Worm (Caenorhabditis elegans): Measurements from ENCODE around the gene C46F11.5.
A peak's percentile ranks its signal among the peaks of the same experiment; 100 is the strongest.

The C46F11.5 gene

DNA sequence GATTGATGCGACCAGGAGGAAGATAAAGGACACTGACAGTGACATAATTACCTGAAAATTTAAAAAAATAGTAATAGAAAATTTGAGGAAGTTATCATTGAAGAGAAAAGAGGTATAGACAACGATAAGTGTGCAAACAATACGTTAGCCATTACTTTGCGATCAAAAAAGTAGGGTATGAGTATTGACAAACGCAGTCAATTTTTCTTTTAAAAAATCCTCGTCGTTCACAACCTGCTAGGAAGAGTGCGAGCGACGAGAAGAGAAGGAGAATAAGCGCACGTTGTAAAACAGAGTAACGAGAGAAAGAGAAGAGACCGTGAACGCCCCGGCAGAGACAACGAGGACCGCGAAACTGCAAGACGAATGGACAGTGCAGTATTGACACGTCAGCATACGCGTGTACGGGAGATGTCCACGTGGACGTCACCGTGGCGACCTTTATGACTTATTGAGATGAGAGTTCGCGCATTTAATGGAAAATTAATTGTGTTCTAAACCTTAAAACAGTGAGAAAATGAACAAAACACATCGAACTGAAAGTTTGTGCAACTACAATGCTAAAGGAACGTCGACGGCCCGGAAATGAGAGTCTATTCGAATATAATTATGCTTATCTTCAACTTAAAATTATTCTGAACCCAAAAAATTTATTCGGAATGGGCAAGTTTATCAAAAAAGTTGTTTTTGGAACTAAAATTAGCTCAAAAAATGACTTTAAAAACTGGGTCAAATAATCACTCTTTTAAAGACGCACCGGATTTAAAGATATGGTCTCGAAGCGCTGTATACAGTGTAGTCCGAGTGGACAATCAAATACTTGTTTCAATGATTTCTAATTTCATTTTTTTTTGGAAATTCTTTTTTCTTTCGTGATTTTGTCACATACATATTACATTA lies 44.3 kb upstream of the C46F11.5 start, which contains the start of the genes pdi-1 and C14B1.2:
pdi-1 (minus strand) TSS at position 51 of the 900 bp plus-strand sequence.
C14B1.2 (plus strand) TSS at position 850 of the 900 bp plus-strand sequence.
- TF ChIP-seq nhr-28 (tag; optimal IDR thresholded peaks at IDR 0.05) (no peak), snpc-4 (tag; optimal IDR thresholded peaks at IDR 0.05) (peak; percentile 33), elt-3 (tag; optimal IDR thresholded peaks at IDR 0.05) (no peak), fos-1 (tag; optimal IDR thresholded peaks at IDR 0.05) (peak; percentile 28), lsy-12 (tag; optimal IDR thresholded peaks at IDR 0.05) (peak; percentile 29), nfya-1 (tag; optimal IDR thresholded peaks at IDR 0.05; ENCODE audit: insufficient read depth) (peak; percentile 92), mdl-1 (tag; optimal IDR thresholded peaks at IDR 0.05) (peak; percentile 5), nhr-237 (tag; optimal IDR thresholded peaks at IDR 0.05) (no peak), pqm-1 (tag; optimal IDR thresholded peaks at IDR 0.05) (peak; percentile 29), pha-4 (tag; optimal IDR thresholded peaks at IDR 0.05) (peak; percentile 83), lin-39 (tag; optimal IDR thresholded peaks at IDR 0.05) (peak; percentile 0), ztf-11 (tag; optimal IDR thresholded peaks at IDR 0.05) (no peak), lin-15B (tag; optimal IDR thresholded peaks at IDR 0.05) (peak; percentile 65), nhr-23 (tag; optimal IDR thresholded peaks at IDR 0.05) (peak; percentile 21), nhr-77 (tag; optimal IDR thresholded peaks at IDR 0.05) (no peak), nhr-25 (tag; optimal IDR thresholded peaks at IDR 0.05) (peak; percentile 79), ama-1 (optimal IDR thresholded peaks at IDR 0.05) (no peak), ztf-4 (tag; optimal IDR thresholded peaks at IDR 0.05) (no peak), eor-1 (tag; optimal IDR thresholded peaks at IDR 0.05) (no peak), ceh-28 (tag; optimal IDR thresholded peaks at IDR 0.05) (peak; percentile 20), nhr-76 (tag; optimal IDR thresholded peaks at IDR 0.05) (no peak), jun-1 (tag; optimal IDR thresholded peaks at IDR 0.05) (peak; percentile 16), elt-2 (tag; optimal IDR thresholded peaks at IDR 0.05) (peak; percentile 44), nhr-43 (tag; optimal IDR thresholded peaks at IDR 0.05; ENCODE audit: poor library complexity, severe bottlenecking) (peak; percentile 67), egl-27 (tag; optimal IDR thresholded peaks at IDR 0.05) (no peak), zag-1 (tag; optimal IDR thresholded peaks at IDR 0.05) (no peak), fkh-10 (GFP tag; optimal IDR thresholded peaks at IDR 0.05) (no peak), ceh-9 (tag; optimal IDR thresholded peaks at IDR 0.05) (no peak), unc-39 (tag; optimal IDR thresholded peaks at IDR 0.05) (no peak), fkh-2 (tag; optimal IDR thresholded peaks at IDR 0.05) (no peak), nhr-11 (tag; optimal IDR thresholded peaks at IDR 0.05) (no peak), ZK546.5 (tag; optimal IDR thresholded peaks at IDR 0.05) (no peak)

DNA sequence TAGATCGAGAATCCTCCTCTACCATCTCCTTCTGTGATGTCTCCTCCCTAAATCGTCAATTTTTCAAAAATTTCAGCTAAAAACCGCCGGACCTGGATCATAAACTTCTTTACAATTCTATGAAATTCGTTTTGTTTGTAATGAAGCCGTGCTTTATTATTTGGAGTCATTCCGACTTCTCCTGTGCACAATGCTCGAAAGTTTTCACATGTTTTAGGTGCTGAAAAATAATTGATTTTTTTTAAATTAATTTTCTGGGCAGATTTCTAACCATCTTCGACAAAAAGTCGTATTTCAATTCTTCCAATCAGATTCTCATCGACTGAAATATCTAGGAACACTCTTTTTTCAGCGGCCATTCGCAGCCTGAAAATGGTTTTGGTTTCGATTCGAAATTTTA lies 41.9 kb upstream of the C46F11.5 start, which contains the start of gene cyn-9:
cyn-9 (minus strand) TSS at position 366 of the 400 bp plus-strand sequence.
- TF ChIP-seq nhr-43 (tag; optimal IDR thresholded peaks at IDR 0.05; ENCODE audit: poor library complexity, severe bottlenecking) (peak; percentile 26), skn-1 (tag; optimal IDR thresholded peaks at IDR 0.05) (no peak), zag-1 (tag; optimal IDR thresholded peaks at IDR 0.05) (no peak), ceh-28 (tag; optimal IDR thresholded peaks at IDR 0.05) (peak; percentile 25), nhr-23 (tag; optimal IDR thresholded peaks at IDR 0.05) (peak; percentile 54), mml-1 (tag; optimal IDR thresholded peaks at IDR 0.05) (no peak), aly-2 (tag; optimal IDR thresholded peaks at IDR 0.05) (no peak), elt-1 (tag; optimal IDR thresholded peaks at IDR 0.05) (no peak), lin-39 (tag; optimal IDR thresholded peaks at IDR 0.05) (no peak), pha-4 (tag; optimal IDR thresholded peaks at IDR 0.05) (no peak), daf-12 (tag; optimal IDR thresholded peaks at IDR 0.05) (no peak), fos-1 (tag; optimal IDR thresholded peaks at IDR 0.05) (no peak)

ce11 chrIII:3698366-3698765 lies 41.0 kb upstream of the C46F11.5 start:
- TF ChIP-seq nhr-67 (tag; optimal IDR thresholded peaks at IDR 0.05) (no peak), unc-39 (tag; optimal IDR thresholded peaks at IDR 0.05) (no peak), ceh-16 (tag; optimal IDR thresholded peaks at IDR 0.05) (no peak), fos-1 (tag; optimal IDR thresholded peaks at IDR 0.05) (no peak), nfya-1 (tag; optimal IDR thresholded peaks at IDR 0.05; ENCODE audit: insufficient read depth) (no peak), skn-1 (tag; optimal IDR thresholded peaks at IDR 0.05) (no peak), nhr-25 (tag; optimal IDR thresholded peaks at IDR 0.05) (no peak), mml-1 (tag; optimal IDR thresholded peaks at IDR 0.05) (no peak), ama-1 (optimal IDR thresholded peaks at IDR 0.05) (no peak), nhr-76 (tag; optimal IDR thresholded peaks at IDR 0.05) (no peak), ceh-82 (tag; optimal IDR thresholded peaks at IDR 0.05) (no peak), nhr-23 (tag; optimal IDR thresholded peaks at IDR 0.05) (no peak), snpc-4 (tag; optimal IDR thresholded peaks at IDR 0.05) (no peak), hmg-11 (tag; optimal IDR thresholded peaks at IDR 0.05) (no peak), lin-15B (tag; optimal IDR thresholded peaks at IDR 0.05) (no peak), tbx-2 (tag; optimal IDR thresholded peaks at IDR 0.05) (no peak), mdl-1 (tag; optimal IDR thresholded peaks at IDR 0.05) (no peak), pqm-1 (tag; optimal IDR thresholded peaks at IDR 0.05) (no peak)

All from whole organism, L3 larva.